Worm (Caenorhabditis elegans): ENCODE measurements around the gene F36A4.4.

- TF ChIP-seq B0310.2 (tag; optimal IDR thresholded peaks at IDR 0.05): no peak
- no peak for TF ChIP-seq tra-4 (tag; optimal IDR thresholded peaks at IDR 0.05)
- no peak for TF ChIP-seq sea-1 (GFP tag; conservative IDR thresholded peaks at IDR 0.05)
- no peak for TF ChIP-seq ama-1 (optimal IDR thresholded peaks at IDR 0.05)
- TF ChIP-seq tbx-37 (GFP tag; conservative IDR thresholded peaks at IDR 0.05): no peak
- TF ChIP-seq flt-1 (GFP tag; IDR thresholded peaks at IDR 0.05): no peak
- no peak for TF ChIP-seq F13C5.2 (tag; optimal IDR thresholded peaks at IDR 0.05)
- TF ChIP-seq scrt-1 (GFP tag; IDR thresholded peaks at IDR 0.05): no peak
- TF ChIP-seq hnd-1 (tag; optimal IDR thresholded peaks at IDR 0.05): no peak
- no peak for TF ChIP-seq aly-1 (tag; optimal IDR thresholded peaks at IDR 0.05)
- TF ChIP-seq ceh-36 (tag; optimal IDR thresholded peaks at IDR 0.05): no peak
Measured at ce11 chrIV:4259433-4259832, 8.0 kb upstream of the F36A4.4 start.

All from whole organism, early embryonic.